Fruit fly (Drosophila melanogaster) whole organism, embryonic: Measurements from ENCODE around the gene CG31064.

Experiments
- CG31365 ChIP-seq: fragments of 200-800 bp; sonication (Bioruptor generic); optimal IDR thresholded peaks from 2 replicates; lab custom pipeline; 2018; ENCODE audit warnings: missing biosample characterization, mild to moderate bottlenecking, missing genetic modification characterization
- CG5180 ChIP-seq: fragments of 200-800 bp; sonication (Bioruptor generic); optimal IDR thresholded peaks from 3 replicates; lab custom pipeline; 2017; ENCODE audit warnings: missing biosample characterization, missing genetic modification characterization, mild to moderate bottlenecking, moderate library complexity, missing genetic modification reagents
- Gsc ChIP-seq: fragments of 200-800 bp; sonication (Bioruptor generic); IDR thresholded peaks from 2 replicates; pipeline ENCODE4 v1.3.6; 2022; ENCODE audit warnings: missing biosample characterization, missing genetic modification characterization
- Gug ChIP-seq: fragments of 200-800 bp; sonication (Bioruptor generic); IDR thresholded peaks from 4 replicates; pipeline ENCODE4 v1.3.6; 2022; ENCODE audit warnings: missing biosample characterization, missing genetic modification characterization
- Lhr ChIP-seq: fragments of 200-800 bp; sonication (Bioruptor generic); optimal IDR thresholded peaks from 3 replicates; lab custom pipeline; 2017; ENCODE audit warnings: mild to moderate bottlenecking, missing biosample characterization, missing genetic modification reagents, missing genetic modification characterization
- Sin3A ChIP-seq: fragments of >200 bp; optimal IDR thresholded peaks from 2 replicates; lab custom pipeline; 2018
- Tbp ChIP-seq: fragments of >200 bp; optimal IDR thresholded peaks from 2 replicates; lab custom pipeline; 2018; ENCODE audit warnings: missing biosample characterization, missing genetic modification characterization
- dm ChIP-seq: fragments of 200-800 bp; sonication (Bioruptor generic); optimal IDR thresholded peaks from 3 replicates; lab custom pipeline; 2016; ENCODE audit warnings: missing biosample characterization, missing genetic modification characterization
- jing ChIP-seq: fragments of 200-800 bp; sonication (Bioruptor generic); optimal IDR thresholded peaks from 2 replicates; lab custom pipeline; 2018; ENCODE audit warnings: missing biosample characterization, mild to moderate bottlenecking, missing genetic modification characterization

DNA sequence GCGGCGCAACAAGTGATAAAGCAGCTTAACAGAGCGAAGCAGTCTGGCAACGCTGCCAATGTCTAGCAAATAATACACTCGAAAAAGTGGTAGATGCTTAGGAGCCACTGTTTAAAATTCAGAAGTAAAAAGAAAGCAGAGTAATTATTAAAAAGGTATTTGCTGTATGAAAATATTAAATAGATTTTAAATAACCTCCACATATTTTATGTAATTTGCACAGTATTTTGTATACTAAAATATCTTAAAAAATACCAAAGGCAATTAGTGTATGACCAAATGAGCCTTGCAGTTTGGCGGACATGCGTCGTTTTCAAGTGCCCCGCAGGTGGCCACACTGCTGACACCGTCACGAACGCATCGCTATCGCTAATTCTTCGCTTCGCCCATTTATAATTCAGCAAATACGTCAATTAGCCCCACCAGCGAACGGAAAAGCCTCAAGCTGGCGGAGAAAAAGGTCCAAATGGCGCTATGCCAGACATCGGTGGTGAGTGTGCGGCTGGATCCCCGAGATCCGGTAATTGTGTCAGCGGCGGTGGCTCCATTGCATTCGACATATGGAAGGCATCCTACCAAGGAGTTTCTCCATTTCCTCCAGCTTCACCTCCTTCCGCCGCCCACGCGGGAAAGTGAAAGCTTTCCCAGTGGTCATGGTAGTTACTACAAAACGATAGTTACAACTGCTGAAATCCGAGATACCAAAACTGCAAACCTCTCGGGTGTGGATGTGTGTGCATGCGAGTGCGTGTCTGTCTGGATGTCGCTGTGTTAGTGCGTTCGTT lies 14.4 kb upstream of the CG31064 start, which contains the start of gene pll:
- TF ChIP-seq Lhr, result peak; percentile 88
- TF ChIP-seq Tbp (GFP tag; lab: Kevin White, UChicago), result peak; percentile 69
- TF ChIP-seq Sin3A (lab: Kevin White, UChicago), result peak; percentile 91
- TF ChIP-seq CG31365, result no peak
- 0 out of 2 replicates have a peak, but pooled peaks have one; percentile 32 for TF ChIP-seq Gsc (GFP tag; lab: Robert Waterston, UW)
- no peak for TF ChIP-seq CG5180 (GFP tag; lab: Kevin White, UChicago)
- peak; percentile 88 for TF ChIP-seq Gug (GFP tag; lab: Robert Waterston, UW)
- TF ChIP-seq jing (GFP tag; lab: Kevin White, UChicago), result no peak
- peak; percentile 49 for TF ChIP-seq dm (GFP tag; lab: Kevin White, UChicago)
